Fruit fly (Drosophila melanogaster): Measurements from ENCODE around the gene alpha-Man-Ic.
A peak's percentile ranks its signal among the peaks of the same experiment; 100 is the strongest.

The alpha-Man-Ic gene

DNA sequence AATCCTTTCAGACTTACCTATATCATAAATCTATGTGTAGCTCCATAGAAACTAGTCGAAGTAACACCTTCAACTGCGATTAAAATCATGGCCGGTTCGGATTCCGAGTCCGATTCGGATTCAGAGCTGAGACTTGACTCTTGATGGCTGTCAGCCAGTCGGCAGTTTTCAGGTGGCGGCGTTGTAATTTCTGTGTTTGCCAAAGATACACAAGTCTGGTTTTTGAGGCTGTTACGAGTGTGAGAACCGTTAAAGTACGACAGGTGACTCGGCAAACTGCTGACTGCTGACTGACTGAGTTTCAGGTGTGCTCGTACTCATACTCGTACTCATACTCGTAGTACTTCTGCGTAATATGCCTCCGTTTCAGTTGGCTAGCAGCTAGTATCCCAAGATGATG is 39.0 kb downstream of the alpha-Man-Ic start:
- peak; percentile 32 for TF ChIP-seq tj (GFP tag; optimal IDR thresholded peaks at IDR 0.05)
- no peak for TF ChIP-seq ovo (GFP tag; optimal IDR thresholded peaks at IDR 0.05)

DNA sequence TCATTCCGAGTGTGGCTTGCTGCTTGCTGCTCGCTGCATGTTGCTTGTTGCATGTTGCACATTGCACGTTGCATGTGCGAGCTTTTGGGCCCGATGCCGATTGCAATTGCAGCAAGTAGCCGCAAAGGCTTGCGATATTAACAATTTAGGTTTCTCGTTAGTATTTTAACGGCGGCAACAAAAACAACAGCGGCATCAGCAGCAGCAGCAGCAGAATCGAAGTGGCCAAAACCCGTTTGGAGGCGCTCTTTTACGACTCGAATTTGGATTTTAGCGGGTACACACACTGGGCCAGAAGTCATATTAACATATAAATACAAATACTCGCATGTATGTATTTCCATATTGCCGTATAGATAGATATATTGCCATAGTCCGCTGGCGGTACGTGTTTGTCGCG is 49.9 kb downstream of the alpha-Man-Ic start:
- TF ChIP-seq CG1620 (GFP tag; optimal IDR thresholded peaks at IDR 0.05) (no peak), CG11617 (GFP tag; optimal IDR thresholded peaks at IDR 0.05) (no peak), bab1 (GFP tag; optimal IDR thresholded peaks at IDR 0.05) (no peak), toe (GFP tag; optimal IDR thresholded peaks at IDR 0.05) (no peak), Clk (GFP tag; optimal IDR thresholded peaks at IDR 0.05) (no peak), CG7101 (tag; optimal IDR thresholded peaks at IDR 0.05) (no peak), tj (GFP tag; optimal IDR thresholded peaks at IDR 0.05) (no peak), CG33017 (tag; optimal IDR thresholded peaks at IDR 0.05) (no peak), Crg-1 (GFP tag; optimal IDR thresholded peaks at IDR 0.05) (no peak), kay (GFP tag; ENCODE audit: borderline replicate concordance) (no peak), CG12768 (GFP tag; optimal IDR thresholded peaks at IDR 0.05) (no peak), CG7045 (GFP tag; optimal IDR thresholded peaks at IDR 0.05) (no peak)

Data from whole organism, adult.